Worm (Caenorhabditis elegans) whole organism, L4 larva: Measurements from ENCODE around the gene lpr-7.
A peak's percentile ranks its signal among the peaks of the same experiment; 100 is the strongest.

ENCODE experiments used
- D1046.2 ChIP-seq: fragments of 200-800 bp; sonication (Bioruptor generic); IDR thresholded peaks from 2 replicates; pipeline ENCODE4 v1.3.6; 2022; ENCODE audit warnings: missing genetic modification characterization, missing compliant biosample characterization
- F49E8.2 ChIP-seq: sonication (generic microtip); optimal IDR thresholded peaks from 2 replicates; lab custom pipeline; 2016; ENCODE audit warnings: missing compliant biosample characterization, mild to moderate bottlenecking, missing genetic modification characterization, borderline replicate concordance
- ZK337.2 ChIP-seq: fragments of 200-800 bp; sonication (Bioruptor generic); IDR thresholded peaks from 2 replicates; pipeline ENCODE4 v1.3.6; 2022; ENCODE audit warnings: missing genetic modification reagents, missing genetic modification characterization, missing compliant biosample characterization
- ZK546.5 ChIP-seq, 2 experiments: sonication (generic microtip); optimal IDR thresholded peaks; 2 replicates each; lab custom pipeline; 2017; ENCODE audit warnings: missing biosample characterization in 2 of 2, missing genetic modification characterization in 2 of 2
- aha-1 ChIP-seq: fragments of 150-350 bp; peaks from one replicate; lab custom pipeline; 2014; ENCODE audit warnings: missing biosample characterization, missing genetic modification characterization
- ama-1 ChIP-seq: fragments of 150-350 bp; optimal IDR thresholded peaks from 2 replicates; lab custom pipeline; 2014; ENCODE audit warnings: inconsistent platforms, mixed read lengths
- arid-1 ChIP-seq: fragments of 200-800 bp; sonication (Bioruptor generic); conservative IDR thresholded peaks from 2 replicates; pipeline ENCODE4 v1.3.6; 2022; ENCODE audit warnings: missing genetic modification reagents, missing genetic modification characterization, missing compliant biosample characterization
- attf-4 ChIP-seq: sonication (generic microtip); optimal IDR thresholded peaks from 3 replicates; lab custom pipeline; 2017; ENCODE audit warnings: missing biosample characterization, missing genetic modification characterization
- ceh-32 ChIP-seq: sonication (generic microtip); optimal IDR thresholded peaks from 2 replicates; lab custom pipeline; 2016; ENCODE audit warnings: mild to moderate bottlenecking, missing genetic modification characterization, missing compliant biosample characterization; ENCODE audit not compliant: poor library complexity
- ceh-44 ChIP-seq: fragments of 200-800 bp; sonication (Bioruptor generic); IDR thresholded peaks from 2 replicates; pipeline ENCODE4 v1.3.6; 2022; ENCODE audit warnings: missing genetic modification reagents, missing genetic modification characterization, missing compliant biosample characterization
- dmd-8 ChIP-seq: fragments of 200-800 bp; sonication (Bioruptor generic); IDR thresholded peaks from 2 replicates; pipeline ENCODE4 v1.3.6; 2022; ENCODE audit warnings: missing genetic modification characterization, missing compliant biosample characterization
- duxl-1 ChIP-seq: sonication (generic microtip); optimal IDR thresholded peaks from 2 replicates; lab custom pipeline; 2016; ENCODE audit warnings: mild to moderate bottlenecking, missing genetic modification characterization, moderate library complexity, missing compliant biosample characterization; ENCODE audit not compliant: poor library complexity
- egl-43 ChIP-seq: fragments of 200-800 bp; sonication (Bioruptor generic); IDR thresholded peaks from 2 replicates; pipeline ENCODE4 v1.3.6; 2022; ENCODE audit warnings: missing genetic modification reagents, missing genetic modification characterization, missing compliant biosample characterization
- hlh-30 ChIP-seq: sonication (generic microtip); optimal IDR thresholded peaks from 2 replicates; lab custom pipeline; 2017; ENCODE audit warnings: antibody characterized with exemption, mild to moderate bottlenecking, missing genetic modification characterization, missing compliant biosample characterization; ENCODE audit not compliant: insufficient read depth
- hmg-1.1 ChIP-seq: fragments of 200-800 bp; sonication (Bioruptor generic); IDR thresholded peaks from 2 replicates; pipeline ENCODE4 v1.3.6; 2022; ENCODE audit warnings: missing genetic modification reagents, missing genetic modification characterization, missing compliant biosample characterization
- lin-13 ChIP-seq: fragments of 150-350 bp; optimal IDR thresholded peaks from 2 replicates; lab custom pipeline; 2014; ENCODE audit warnings: missing biosample characterization, missing genetic modification reagents, missing genetic modification characterization
- lin-29 ChIP-seq: fragments of 200-800 bp; sonication (Bioruptor generic); IDR thresholded peaks from 2 replicates; pipeline ENCODE4 v1.3.6; 2022; ENCODE audit warnings: missing genetic modification reagents, missing genetic modification characterization, missing compliant biosample characterization
- madf-5 ChIP-seq, 2 experiments: fragments of 200-800 bp; sonication (Bioruptor generic); IDR thresholded peaks; 2 replicates each; pipeline ENCODE4 v1.3.6; 2022; ENCODE audit warnings: missing compliant biosample characterization in 2 of 2, missing genetic modification characterization in 2 of 2
- madf-9 ChIP-seq: fragments of 200-800 bp; sonication (Bioruptor generic); conservative IDR thresholded peaks from 2 replicates; pipeline ENCODE4 v1.3.6; 2022; ENCODE audit warnings: missing genetic modification reagents, missing genetic modification characterization, missing compliant biosample characterization
- mes-2 ChIP-seq: sonication (generic microtip); optimal IDR thresholded peaks from 2 replicates; lab custom pipeline; 2016; ENCODE audit warnings: missing genotype, mild to moderate bottlenecking, missing genetic modification characterization, missing compliant biosample characterization; ENCODE audit not compliant: poor library complexity, severe bottlenecking
- mxl-3 ChIP-seq: fragments of 200-800 bp; sonication (Bioruptor generic); optimal IDR thresholded peaks from 2 replicates; lab custom pipeline; 2018; ENCODE audit warnings: mild to moderate bottlenecking, missing genetic modification characterization, missing compliant biosample characterization
- nhr-25 ChIP-seq: sonication (generic microtip); optimal IDR thresholded peaks from 2 replicates; lab custom pipeline; 2017; ENCODE audit warnings: missing genetic modification characterization, mild to moderate bottlenecking, missing compliant biosample characterization, antibody characterized with exemption, moderate library complexity, borderline replicate concordance; ENCODE audit not compliant: insufficient read depth
- nhr-42 ChIP-seq: fragments of 200-800 bp; sonication (Bioruptor generic); IDR thresholded peaks from 2 replicates; pipeline ENCODE4 v1.3.6; 2022; ENCODE audit warnings: missing genetic modification characterization, missing compliant biosample characterization
- nhr-76 ChIP-seq: fragments of 150-350 bp; optimal IDR thresholded peaks from 2 replicates; lab custom pipeline; 2014; ENCODE audit warnings: missing biosample characterization, missing genetic modification characterization
- pha-4 ChIP-seq, 2 experiments: fragments of 150-350 bp in 1 of 2; fragments of 200-800 bp in 1 of 2; sonication (Bioruptor generic) in 1 of 2; IDR thresholded peaks in 1 of 2; optimal IDR thresholded peaks in 1 of 2; 2 replicates each; pipeline versions ENCODE4 v1.3.6 to Lab custom; 2014 to 2022; ENCODE audit warnings: missing genetic modification characterization in 2 of 2, missing genetic modification reagents in 2 of 2, missing biosample characterization in 1 of 2, missing compliant biosample characterization in 1 of 2
- set-16 ChIP-seq: fragments of 200-800 bp; sonication (Bioruptor generic); IDR thresholded peaks from 2 replicates; pipeline ENCODE4 v1.3.6; 2022; ENCODE audit warnings: missing genetic modification reagents, missing genetic modification characterization, missing compliant biosample characterization
- skn-1 ChIP-seq: fragments of 150-350 bp; optimal IDR thresholded peaks from 2 replicates; lab custom pipeline; 2014; ENCODE audit warnings: missing biosample characterization, missing genetic modification characterization
- snpc-4 ChIP-seq: fragments of 150-350 bp; optimal IDR thresholded peaks from 2 replicates; lab custom pipeline; 2014; ENCODE audit warnings: missing biosample characterization, missing genetic modification characterization
- tra-1 ChIP-seq: fragments of 200-800 bp; sonication (Bioruptor generic); IDR thresholded peaks from 2 replicates; pipeline ENCODE4 v1.3.6; 2022; ENCODE audit warnings: missing genetic modification reagents, missing genetic modification characterization, missing compliant biosample characterization
- unc-62 ChIP-seq, 3 experiments: fragments of 150-350 bp in 1 of 3; sonication (generic microtip); optimal IDR thresholded peaks in 2 of 3; peaks in 1 of 3; 1 replicate in 1 of 3; 2 replicates in 2 of 3; lab custom pipeline; 2014 to 2017; ENCODE audit warnings: missing biosample characterization in 3 of 3, missing genetic modification characterization in 3 of 3, missing genetic modification reagents in 3 of 3, missing genotype in 1 of 3
- zag-1 ChIP-seq: fragments of 150-350 bp; optimal IDR thresholded peaks from 2 replicates; lab custom pipeline; 2014; ENCODE audit warnings: missing biosample characterization, missing genetic modification characterization
- zfp-2 ChIP-seq: sonication (generic microtip); optimal IDR thresholded peaks from 2 replicates; lab custom pipeline; 2016; ENCODE audit warnings: mild to moderate bottlenecking, missing genetic modification characterization, missing compliant biosample characterization
- ztf-7 ChIP-seq: fragments of 150-350 bp; optimal IDR thresholded peaks from 2 replicates; lab custom pipeline; 2014; ENCODE audit warnings: missing biosample characterization, missing genetic modification characterization

The lpr-7 gene

ce11 chrX:655884-656283 lies at the start of gene lpr-7:
TSS of gene lpr-7 (plus strand) at chrX:656184.
- no peak for TF ChIP-seq nhr-25 (tag; lab: Kevin White, UChicago)
- no peak for TF ChIP-seq madf-9
- no peak for TF ChIP-seq F49E8.2
- TF ChIP-seq tra-1 (GFP tag; lab: Robert Waterston, UW): no peak
- no peak for TF ChIP-seq ztf-7 (tag; lab: Kevin White, UChicago)
- no peak for TF ChIP-seq D1046.2 (GFP tag; lab: Robert Waterston, UW)
- no peak for TF ChIP-seq zag-1 (tag; lab: Kevin White, UChicago)
- TF ChIP-seq ceh-32 (tag; lab: Kevin White, UChicago): no peak
- TF ChIP-seq ZK546.5 (tag; optimal IDR thresholded peaks at IDR 0.05; lab: Kevin White, UChicago): no peak
- no peak for TF ChIP-seq nhr-76
- no peak for TF ChIP-seq set-16 (GFP tag; lab: Robert Waterston, UW)
- no peak for TF ChIP-seq ceh-44
- TF ChIP-seq hlh-30: no peak
- TF ChIP-seq lin-29: no peak

DNA sequence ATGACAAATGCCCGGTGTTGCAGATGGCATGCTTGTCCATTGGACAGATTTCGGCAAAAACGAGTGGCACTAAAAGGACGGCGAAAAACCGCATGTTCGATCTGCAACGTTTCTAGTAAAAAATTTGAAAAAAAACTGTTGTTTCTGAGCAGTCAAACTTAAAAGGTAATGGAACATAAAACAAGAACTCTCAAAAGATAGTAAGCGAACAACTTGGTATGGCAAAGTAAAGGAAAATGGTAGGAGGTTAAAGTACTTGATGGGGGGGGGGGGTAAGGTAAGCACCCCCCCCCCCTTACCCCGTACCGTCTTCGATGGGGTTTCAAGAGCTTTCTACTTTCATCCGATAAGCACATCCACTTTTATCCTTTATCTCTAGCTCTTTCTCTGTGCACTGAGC lies 47.6 kb upstream of the lpr-7 start, which contains the start of gene F13C5.5:
TSS of gene F13C5.5 (minus strand) at position 101 of the 400 bp plus-strand sequence.
- TF ChIP-seq aha-1 (tag; lab: Kevin White, UChicago) (no peak), mes-2 (no peak), egl-43 (no peak), pha-4 (GFP tag; IDR thresholded peaks at IDR 0.05; lab: Robert Waterston, UW) (no peak), pha-4 (tag; optimal IDR thresholded peaks at IDR 0.05; lab: Kevin White, UChicago) (no peak), zfp-2 (tag; lab: Kevin White, UChicago) (no peak), attf-4 (tag; lab: Kevin White, UChicago) (no peak), madf-5 (GFP tag; IDR thresholded peaks at IDR 0.05; lab: Robert Waterston, UW) (no peak), lin-13 (GFP tag; lab: Kevin White, UChicago) (no peak), madf-9 (no peak), dmd-8 (GFP tag; lab: Robert Waterston, UW) (no peak), ama-1 (lab: Kevin White, UChicago) (no peak), arid-1 (GFP tag; lab: Robert Waterston, UW) (no peak), duxl-1 (tag; lab: Kevin White, UChicago) (no peak), lin-29 (no peak)

- no peak for TF ChIP-seq mxl-3 (GFP tag; lab: Kevin White, UChicago)
- peak; percentile 92 for TF ChIP-seq aha-1 (tag; lab: Kevin White, UChicago)
Observed at ce11 chrX:609553-609952, 46.4 kb upstream of the lpr-7 start.

DNA sequence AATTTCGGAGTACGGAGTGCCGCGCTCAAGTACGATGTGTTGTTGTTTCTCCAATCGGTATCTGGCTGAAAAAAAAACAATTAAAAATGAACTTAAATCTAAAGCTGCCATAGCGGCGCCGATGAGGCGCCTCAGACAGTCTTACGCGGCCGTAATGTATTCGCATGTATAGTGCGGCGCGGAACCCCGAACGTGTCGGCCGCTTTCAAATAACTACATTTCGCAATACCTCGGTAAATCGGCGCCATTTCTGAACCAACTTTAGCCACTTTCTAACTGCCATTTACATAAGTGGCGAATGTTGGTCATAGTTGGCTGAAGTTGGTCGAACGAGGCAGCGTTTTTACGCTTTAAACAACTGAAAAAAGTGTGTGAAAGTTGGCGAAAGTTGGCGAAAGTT lies 43.2 kb upstream of the lpr-7 start:
- TF ChIP-seq lin-13 (GFP tag; lab: Kevin White, UChicago) (no peak), arid-1 (GFP tag; lab: Robert Waterston, UW) (no peak), nhr-42 (GFP tag; lab: Robert Waterston, UW) (no peak), ZK337.2 (no peak), ZK546.5 (tag; optimal IDR thresholded peaks at IDR 0.05; lab: Kevin White, UChicago) (no peak), hmg-1.1 (GFP tag; lab: Robert Waterston, UW) (no peak), snpc-4 (tag; lab: Kevin White, UChicago) (no peak), mes-2 (no peak)

- TF ChIP-seq unc-62 (GFP tag; optimal IDR thresholded peaks at IDR 0.05 in 1 of 2; lab: Kevin White, UChicago) (peak in 1 of 2 experiments; percentile 9), unc-62 (tag; optimal IDR thresholded peaks at IDR 0.05; lab: Kevin White, UChicago) (no peak), skn-1 (tag; lab: Kevin White, UChicago) (no peak)
- TF ChIP-seq, all 104 proteins: peak for 1
Observed at ce11 chrX:617730-618129, 38.3 kb upstream of the lpr-7 start.
